Fruit fly (Drosophila melanogaster) whole organism: ENCODE measurements around the gene DIP-eta.

Experiments
- CG8478 ChIP-seq: fragments of >200 bp; optimal IDR thresholded peaks from 2 replicates; lab custom pipeline; 2018; ENCODE audit warnings: inconsistent platforms
- EcR ChIP-seq, 2 experiments: fragments of >200 bp; optimal IDR thresholded peaks; 2 replicates each; lab custom pipeline; 2017; ENCODE audit warnings: missing biosample characterization in 2 of 2, missing genetic modification characterization in 2 of 2, missing genetic modification reagents in 2 of 2
- pan ChIP-seq: fragments of >200 bp; optimal IDR thresholded peaks from 2 replicates; lab custom pipeline; 2017
- psq ChIP-seq: fragments of >200 bp; optimal IDR thresholded peaks from 2 replicates; lab custom pipeline; 2017
- usp ChIP-seq: fragments of >200 bp; optimal IDR thresholded peaks from 2 replicates; lab custom pipeline; 2017; ENCODE audit warnings: missing biosample characterization, missing genetic modification characterization, mixed read lengths

DNA sequence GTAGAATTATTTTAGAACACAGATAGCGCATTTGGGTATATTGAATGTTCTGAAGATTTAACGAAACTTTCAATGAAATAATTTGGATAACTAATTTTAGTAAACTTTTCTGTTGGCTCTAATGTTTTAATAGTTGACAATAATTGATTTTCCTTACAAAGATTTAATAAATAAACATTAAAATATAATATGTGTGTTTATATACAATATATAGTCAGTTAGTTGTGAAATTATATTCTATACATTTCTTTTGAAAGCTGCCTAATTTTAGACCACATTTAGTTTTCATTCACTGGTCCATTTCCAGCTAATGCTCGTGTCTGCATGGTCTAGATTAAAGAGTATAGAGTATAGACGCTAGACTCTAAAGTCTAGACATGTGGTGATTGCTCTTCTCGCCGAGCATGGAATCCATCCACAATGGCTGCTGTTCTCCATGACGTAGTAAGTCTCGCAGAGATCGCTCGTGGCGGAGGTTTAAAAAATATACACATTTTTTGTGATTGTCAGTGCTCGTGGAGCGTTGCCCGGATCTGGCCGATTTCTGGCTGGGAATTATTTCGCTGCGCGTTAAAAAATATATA, 58.8 kb downstream of the DIP-eta start, which contains the start of gene GluRIIB:
- TF ChIP-seq CG8478 (lab: Kevin White, UChicago) (no peak), psq (lab: Kevin White, UChicago) (no peak), usp (no peak), EcR (GFP tag; optimal IDR thresholded peaks at IDR 0.05; lab: Kevin White, UChicago) (no peak), pan (lab: Kevin White, UChicago) (no peak)
